Worm (Caenorhabditis elegans): ENCODE measurements around the gene tmem-218.
A peak's percentile ranks its signal among the peaks of the same experiment; 100 is the strongest.

DNA sequence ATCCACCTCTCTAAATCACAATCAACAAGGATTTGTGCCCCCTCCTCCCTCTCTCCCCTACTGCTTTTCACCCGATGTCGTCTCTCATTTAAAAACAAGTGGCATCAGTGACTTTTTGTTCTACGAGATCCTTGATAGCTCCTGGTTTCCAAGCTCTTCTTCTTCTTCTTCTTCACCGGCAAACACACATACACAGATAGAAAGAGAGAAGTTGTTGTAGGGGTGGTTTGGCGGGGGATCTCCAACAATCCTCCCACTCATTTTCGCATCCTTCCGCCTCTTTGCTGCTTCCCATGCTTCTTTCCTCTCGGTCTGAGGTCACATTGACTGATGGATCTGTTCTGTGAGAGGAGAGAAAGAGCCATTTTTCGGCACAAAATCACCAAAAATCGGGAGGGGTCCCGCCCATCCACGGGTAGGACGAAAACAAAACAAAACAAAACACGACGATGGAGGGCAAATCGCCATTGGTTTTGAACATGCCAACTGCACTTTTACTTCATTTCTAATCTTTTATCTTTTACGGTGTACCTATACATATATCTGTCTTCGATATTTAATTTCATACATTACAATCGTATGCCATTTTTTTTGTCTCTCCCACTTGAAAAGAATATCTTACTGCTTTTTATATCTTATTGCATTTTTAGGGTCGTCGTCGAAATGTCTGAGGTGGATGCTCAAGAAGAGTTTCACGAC, 21.0 kb downstream of the tmem-218 start, which contains the start of gene T23E7.2:
- TF ChIP-seq snpc-4 (tag; optimal IDR thresholded peaks at IDR 0.05): no peak
- TF ChIP-seq ceh-82 (tag; optimal IDR thresholded peaks at IDR 0.05): no peak
- TF ChIP-seq lir-3 (tag; optimal IDR thresholded peaks at IDR 0.05; ENCODE audit: poor library complexity): no peak
- no peak for TF ChIP-seq aly-2 (tag; optimal IDR thresholded peaks at IDR 0.05)
- TF ChIP-seq nhr-237 (tag; optimal IDR thresholded peaks at IDR 0.05): no peak
- TF ChIP-seq lin-35 (GFP tag; optimal IDR thresholded peaks at IDR 0.05): no peak
- TF ChIP-seq nhr-12 (tag; optimal IDR thresholded peaks at IDR 0.05): no peak
- no peak for TF ChIP-seq fkh-8 (tag; optimal IDR thresholded peaks at IDR 0.05)
- TF ChIP-seq jun-1 (tag; optimal IDR thresholded peaks at IDR 0.05): no peak
- no peak for TF ChIP-seq nhr-77 (tag; optimal IDR thresholded peaks at IDR 0.05)
- TF ChIP-seq mdl-1 (tag; optimal IDR thresholded peaks at IDR 0.05): peak in 1 of 2 experiments; percentile 15
- no peak for TF ChIP-seq nhr-90 (tag; optimal IDR thresholded peaks at IDR 0.05; ENCODE audit: poor library complexity)
- no peak for TF ChIP-seq nhr-11 (tag; optimal IDR thresholded peaks at IDR 0.05)

Data from whole organism, L1 larva.